Fruit fly (Drosophila melanogaster) whole organism, embryonic: Measurements from ENCODE around the gene Ccz1.

Experiments used
- Abd-B ChIP-seq: fragments of 200-800 bp; sonication (Bioruptor generic); optimal IDR thresholded peaks from 2 replicates; lab custom pipeline; 2018; ENCODE audit warnings: missing biosample characterization, mild to moderate bottlenecking, missing genetic modification characterization, moderate library complexity
- Aef1 ChIP-seq: fragments of 200-800 bp; sonication (Bioruptor generic); IDR thresholded peaks from 3 replicates; pipeline ENCODE4 v1.3.6; 2022; ENCODE audit warnings: missing biosample characterization, missing genetic modification characterization
- CG10366 ChIP-seq: fragments of 200-800 bp; sonication (Bioruptor generic); IDR thresholded peaks from 2 replicates; pipeline ENCODE4 v1.3.6; 2022; ENCODE audit warnings: missing biosample characterization, missing genetic modification characterization
- CG12104 ChIP-seq: fragments of 200-800 bp; sonication (Bioruptor generic); optimal IDR thresholded peaks from 3 replicates; lab custom pipeline; 2016; ENCODE audit warnings: missing biosample characterization, missing genetic modification characterization
- CG12299 ChIP-seq: fragments of 200-800 bp; sonication (Bioruptor generic); optimal IDR thresholded peaks from 2 replicates; lab custom pipeline; 2018; ENCODE audit warnings: missing biosample characterization, mild to moderate bottlenecking, missing genetic modification characterization
- CG16815 ChIP-seq: fragments of 200-800 bp; sonication (Bioruptor generic); optimal IDR thresholded peaks from 3 replicates; lab custom pipeline; 2017; ENCODE audit warnings: missing biosample characterization, mild to moderate bottlenecking, missing genetic modification characterization
- CG18476 ChIP-seq: fragments of 200-800 bp; sonication (Bioruptor generic); optimal IDR thresholded peaks from 2 replicates; lab custom pipeline; 2016; ENCODE audit warnings: missing biosample characterization, mild to moderate bottlenecking, missing genetic modification characterization
- CG3838 ChIP-seq: fragments of 200-800 bp; sonication (Bioruptor generic); optimal IDR thresholded peaks from 3 replicates; lab custom pipeline; 2016; ENCODE audit warnings: missing biosample characterization, missing genetic modification characterization
- CG43689 ChIP-seq: fragments of 200-800 bp; sonication (Bioruptor generic); IDR thresholded peaks from 2 replicates; pipeline ENCODE4 v1.3.6; 2022; ENCODE audit warnings: missing biosample characterization, missing genetic modification characterization
- CG4404 ChIP-seq: fragments of 200-800 bp; sonication (Bioruptor generic); IDR thresholded peaks from 2 replicates; pipeline ENCODE4 v1.3.6; 2022; ENCODE audit warnings: missing biosample characterization, missing genetic modification characterization
- CG6175 ChIP-seq: fragments of 200-800 bp; sonication (Bioruptor generic); IDR thresholded peaks from 3 replicates; pipeline ENCODE4 v1.3.6; 2022; ENCODE audit warnings: missing biosample characterization, missing genetic modification characterization
- CG6272 ChIP-seq: fragments of 200-800 bp; sonication (Bioruptor generic); IDR thresholded peaks from 2 replicates; pipeline ENCODE4 v1.3.6; 2022; ENCODE audit warnings: missing biosample characterization, missing genetic modification characterization
- CG6854 ChIP-seq: fragments of 200-800 bp; sonication (Bioruptor generic); optimal IDR thresholded peaks from 3 replicates; lab custom pipeline; 2017; ENCODE audit warnings: missing biosample characterization, mild to moderate bottlenecking, missing genetic modification characterization
- CG7987 ChIP-seq: fragments of 200-800 bp; sonication (Bioruptor generic); optimal IDR thresholded peaks from 2 replicates; lab custom pipeline; 2018; ENCODE audit warnings: missing biosample characterization, mild to moderate bottlenecking, missing genetic modification characterization, moderate library complexity
- CG9215 ChIP-seq: fragments of 200-800 bp; sonication (Bioruptor generic); IDR thresholded peaks from 2 replicates; pipeline ENCODE4 v1.3.6; 2022; ENCODE audit warnings: missing biosample characterization, missing genetic modification characterization
- Deaf1 ChIP-seq: fragments of 200-800 bp; optimal IDR thresholded peaks from 3 replicates; lab custom pipeline; 2019; ENCODE audit warnings: missing biosample characterization, mild to moderate bottlenecking, missing genetic modification characterization, moderate library complexity
- Doc3 ChIP-seq: fragments of 200-800 bp; sonication (Bioruptor generic); IDR thresholded peaks from 3 replicates; pipeline ENCODE4 v1.3.6; 2022; ENCODE audit warnings: missing biosample characterization, missing genetic modification characterization; ENCODE audit not compliant: partially characterized antibody
- HLH54F ChIP-seq: fragments of 200-800 bp; sonication (Bioruptor generic); optimal IDR thresholded peaks from 3 replicates; lab custom pipeline; 2016; ENCODE audit warnings: missing biosample characterization, missing genetic modification characterization
- HmgD ChIP-seq: fragments of 200-800 bp; sonication (Bioruptor generic); optimal IDR thresholded peaks from 3 replicates; lab custom pipeline; 2016; ENCODE audit warnings: missing biosample characterization, missing genetic modification characterization
- Hmr ChIP-seq: fragments of 200-800 bp; sonication (Bioruptor generic); optimal IDR thresholded peaks from 3 replicates; lab custom pipeline; 2017; ENCODE audit warnings: mild to moderate bottlenecking, missing biosample characterization, missing genetic modification reagents, missing genetic modification characterization
- Hr51 ChIP-seq, 2 experiments: fragments of 200-800 bp; sonication (Bioruptor generic); optimal IDR thresholded peaks; 2 replicates in 1 of 2; 3 replicates in 1 of 2; lab custom pipeline; 2016 to 2018; ENCODE audit warnings: missing biosample characterization in 2 of 2, missing genetic modification characterization in 2 of 2, mild to moderate bottlenecking in 1 of 2, moderate library complexity in 1 of 2
- Lhr ChIP-seq: fragments of 200-800 bp; sonication (Bioruptor generic); optimal IDR thresholded peaks from 3 replicates; lab custom pipeline; 2017; ENCODE audit warnings: mild to moderate bottlenecking, missing biosample characterization, missing genetic modification reagents, missing genetic modification characterization
- Nf-YB ChIP-seq: fragments of 200-800 bp; sonication (Bioruptor generic); optimal IDR thresholded peaks from 3 replicates; lab custom pipeline; 2019; ENCODE audit warnings: missing biosample characterization, mild to moderate bottlenecking, missing genetic modification characterization, moderate library complexity
- Ptx1 ChIP-seq: fragments of 200-800 bp; sonication (Bioruptor generic); IDR thresholded peaks from 2 replicates; pipeline ENCODE4 v1.3.6; 2022; ENCODE audit warnings: missing biosample characterization, missing genetic modification characterization
- Scr ChIP-seq: fragments of 200-800 bp; sonication (Bioruptor generic); IDR thresholded peaks from 2 replicates; pipeline ENCODE4 v1.3.6; 2022; ENCODE audit warnings: missing biosample characterization, missing genetic modification characterization; ENCODE audit not compliant: partially characterized antibody
- Side ChIP-seq: fragments of 200-800 bp; sonication (Bioruptor generic); optimal IDR thresholded peaks from 2 replicates; lab custom pipeline; 2016; ENCODE audit warnings: missing biosample characterization, missing genetic modification characterization
- Sry-β ChIP-seq: fragments of 200-800 bp; sonication (Bioruptor generic); optimal IDR thresholded peaks from 2 replicates; lab custom pipeline; 2018; ENCODE audit warnings: missing biosample characterization, mild to moderate bottlenecking, missing genetic modification characterization, moderate library complexity
- Vsx1 ChIP-seq: fragments of 200-800 bp; sonication (Bioruptor generic); optimal IDR thresholded peaks from 2 replicates; lab custom pipeline; 2017; ENCODE audit warnings: missing biosample characterization, mild to moderate bottlenecking, missing genetic modification characterization, missing genetic modification reagents
- amos ChIP-seq: fragments of 200-800 bp; sonication (Bioruptor generic); IDR thresholded peaks from 2 replicates; pipeline ENCODE4 v1.3.6; 2022; ENCODE audit warnings: missing biosample characterization, missing genetic modification characterization; ENCODE audit not compliant: partially characterized antibody
- bcd ChIP-seq: fragments of 200-800 bp; sonication (Bioruptor generic); optimal IDR thresholded peaks from 2 replicates; lab custom pipeline; 2017; ENCODE audit warnings: missing biosample characterization, mild to moderate bottlenecking, missing genetic modification characterization
- crp ChIP-seq, 2 experiments: fragments of 200-800 bp; sonication (Bioruptor generic); optimal IDR thresholded peaks; 2 replicates in 1 of 2; 3 replicates in 1 of 2; lab custom pipeline; 2017; ENCODE audit warnings: missing biosample characterization in 2 of 2, missing genetic modification characterization in 2 of 2, mild to moderate bottlenecking in 1 of 2, moderate library complexity in 1 of 2
- da ChIP-seq: fragments of 200-800 bp; sonication (Bioruptor generic); optimal IDR thresholded peaks from 2 replicates; lab custom pipeline; 2016; ENCODE audit warnings: missing biosample characterization, missing genetic modification characterization
- dpn ChIP-seq, 2 experiments: fragments of 200-800 bp; sonication (Bioruptor generic); optimal IDR thresholded peaks; 3 replicates each; lab custom pipeline; 2016; ENCODE audit warnings: missing biosample characterization in 2 of 2, missing genetic modification characterization in 2 of 2
- ems ChIP-seq: fragments of 200-800 bp; sonication (Bioruptor generic); optimal IDR thresholded peaks from 3 replicates; lab custom pipeline; 2016; ENCODE audit warnings: missing biosample characterization, missing genetic modification characterization
- en ChIP-seq: fragments of 200-800 bp; sonication (Bioruptor generic); optimal IDR thresholded peaks from 2 replicates; lab custom pipeline; 2016; ENCODE audit warnings: missing biosample characterization, missing genetic modification characterization
- eyg ChIP-seq: fragments of 200-800 bp; sonication (Bioruptor generic); optimal IDR thresholded peaks from 3 replicates; lab custom pipeline; 2016; ENCODE audit warnings: missing biosample characterization, missing genetic modification characterization
- gce ChIP-seq: fragments of 200-800 bp; sonication (Bioruptor generic); IDR thresholded peaks from 3 replicates; pipeline ENCODE4 v1.3.6; 2022; ENCODE audit warnings: missing biosample characterization, missing genetic modification characterization
- grn ChIP-seq: fragments of 200-800 bp; sonication (Bioruptor generic); optimal IDR thresholded peaks from 3 replicates; lab custom pipeline; 2017; ENCODE audit warnings: missing biosample characterization, missing genetic modification characterization
- lola ChIP-seq, 3 experiments: fragments of >200 bp in 2 of 3; fragments of 200-800 bp in 1 of 3; sonication (Bioruptor generic) in 1 of 3; optimal IDR thresholded peaks; 2 replicates each; lab custom pipeline; 2017 to 2019; ENCODE audit warnings: missing biosample characterization in 3 of 3, missing genetic modification characterization in 3 of 3, mild to moderate bottlenecking in 1 of 3, moderate library complexity in 1 of 3
- pan ChIP-seq, 4 experiments: fragments of >200 bp in 3 of 4; fragments of 200-800 bp in 1 of 4; sonication (Bioruptor generic) in 1 of 4; optimal IDR thresholded peaks in 3 of 4; IDR thresholded peaks in 1 of 4; 2 replicates each; pipeline versions ENCODE4 v1.3.6 to Lab custom; 2017 to 2022; ENCODE audit warnings: missing biosample characterization in 2 of 4, missing genetic modification characterization in 2 of 4, mixed read lengths in 1 of 4
- pfk ChIP-seq: fragments of 200-800 bp; sonication (Bioruptor generic); optimal IDR thresholded peaks from 2 replicates; lab custom pipeline; 2018; ENCODE audit warnings: missing biosample characterization, mild to moderate bottlenecking, missing genetic modification characterization, moderate library complexity
- prd ChIP-seq, 3 experiments: fragments of >200 bp in 2 of 3; fragments of 200-800 bp in 1 of 3; sonication (Bioruptor generic) in 1 of 3; optimal IDR thresholded peaks in 2 of 3; IDR thresholded peaks in 1 of 3; 2 replicates in 2 of 3; 3 replicates in 1 of 3; pipeline versions ENCODE4 v1.3.6 to Lab custom; 2017 to 2022; ENCODE audit warnings: missing biosample characterization in 1 of 3, missing genetic modification characterization in 1 of 3
- ro ChIP-seq: fragments of 200-800 bp; sonication (Bioruptor generic); IDR thresholded peaks from 2 replicates; pipeline ENCODE4 v1.3.6; 2022; ENCODE audit warnings: missing biosample characterization, missing genetic modification characterization
- sens ChIP-seq: fragments of 200-800 bp; sonication (Bioruptor generic); peaks from one replicate; lab custom pipeline; 2016; ENCODE audit warnings: missing biosample characterization, missing genetic modification characterization
- slbo ChIP-seq: fragments of 200-800 bp; sonication (Bioruptor generic); IDR thresholded peaks from 2 replicates; pipeline ENCODE4 v1.3.6; 2022; ENCODE audit warnings: missing biosample characterization, missing genetic modification characterization
- sqz ChIP-seq: fragments of 200-800 bp; sonication (Bioruptor generic); optimal IDR thresholded peaks from 3 replicates; lab custom pipeline; 2018; ENCODE audit warnings: missing biosample characterization, mild to moderate bottlenecking, missing genetic modification characterization
- tgo ChIP-seq: fragments of 200-800 bp; sonication (Bioruptor generic); IDR thresholded peaks from 3 replicates; pipeline ENCODE4 v1.3.6; 2022; ENCODE audit warnings: missing biosample characterization, missing genetic modification characterization

The Ccz1 gene

dm6 chr3L:3862504-3863380, 36.2 kb downstream of the Ccz1 start (continued):
- TF ChIP-seq prd (optimal IDR thresholded peaks at IDR 0.05; lab: Kevin White, UChicago) (no peak), prd (GFP tag; IDR thresholded peaks at IDR 0.05; lab: Robert Waterston, UW) (peak; percentile 74; the same call in 2 of the 3 replicates), CG6175 (GFP tag; lab: Robert Waterston, UW) (peak; percentile 42; the same call in 1 of the 3 replicates), tgo (GFP tag; lab: Robert Waterston, UW) (peak; percentile 51; the same call in 1 of the 3 replicates), sens (peak; percentile 95), Aef1 (GFP tag; lab: Robert Waterston, UW) (no peak), HLH54F (GFP tag; lab: Kevin White, UChicago) (peak; percentile 3), Side (peak; percentile 10), CG16815 (peak; percentile 79), pfk (GFP tag; lab: Kevin White, UChicago) (no peak), slbo (GFP tag; lab: Robert Waterston, UW) (peak; percentile 48), CG18476 (peak; percentile 56), CG43689 (GFP tag; lab: Robert Waterston, UW) (no peak), Doc3 (GFP tag; lab: Robert Waterston, UW) (no peak), Hr51 (GFP tag; optimal IDR thresholded peaks at IDR 0.05; lab: Kevin White, UChicago) (peak; percentile 29 to 59), dpn (GFP tag; optimal IDR thresholded peaks at IDR 0.05; lab: Kevin White, UChicago) (peak in 1 of 2 experiments; percentile 61), Vsx1 (GFP tag; lab: Kevin White, UChicago) (no peak), amos (no peak), CG3838 (GFP tag; lab: Kevin White, UChicago) (no peak), Hmr (GFP tag; lab: Kevin White, UChicago) (no peak), CG6272 (GFP tag; lab: Robert Waterston, UW) (no peak), da (peak; percentile 32), HmgD (GFP tag; lab: Kevin White, UChicago) (no peak), CG10366 (GFP tag; lab: Robert Waterston, UW) (peak; percentile 43; the same call in 1 of the 2 replicates), CG12299 (tag; lab: Kevin White, UChicago) (no peak), Nf-YB (GFP tag; lab: Kevin White, UChicago) (peak; percentile 56), lola (GFP tag; optimal IDR thresholded peaks at IDR 0.05; lab: Kevin White, UChicago) (peak in 1 of 3 experiments; percentile 88), en (GFP tag; lab: Kevin White, UChicago) (peak; percentile 28), Lhr (peak; percentile 55), ems (GFP tag; lab: Kevin White, UChicago) (no peak), sqz (peak; percentile 21), CG7987 (GFP tag; lab: Kevin White, UChicago) (no peak), Abd-B (GFP tag; lab: Kevin White, UChicago) (peak; percentile 26), Ptx1 (GFP tag; lab: Robert Waterston, UW) (peak; percentile 66), ro (GFP tag; lab: Robert Waterston, UW) (no peak), CG4404 (GFP tag; lab: Robert Waterston, UW) (peak; percentile 35; the same call in 1 of the 2 replicates), bcd (GFP tag; lab: Kevin White, UChicago) (peak; percentile 27), Deaf1 (tag; lab: Kevin White, UChicago) (peak; percentile 21), eyg (GFP tag; lab: Kevin White, UChicago) (no peak), Sry-β (GFP tag; lab: Kevin White, UChicago) (no peak), CG12104 (GFP tag; lab: Kevin White, UChicago) (peak; percentile 20), CG9215 (GFP tag; lab: Robert Waterston, UW) (no peak), crp (GFP tag; optimal IDR thresholded peaks at IDR 0.05; lab: Kevin White, UChicago) (no peak), Scr (GFP tag; lab: Robert Waterston, UW) (no peak), pan (optimal IDR thresholded peaks at IDR 0.05; lab: Kevin White, UChicago) (no peak), pan (GFP tag; optimal IDR thresholded peaks at IDR 0.05 in 1 of 2, IDR thresholded peaks at IDR 0.05 in 1 of 2) (peak in 1 of 2 experiments; percentile 57), grn (GFP tag; lab: Kevin White, UChicago) (peak; percentile 81), gce (GFP tag; lab: Robert Waterston, UW) (no peak), CG6854 (GFP tag; lab: Kevin White, UChicago) (no peak)
